Fruit fly (Drosophila melanogaster) whole organism, adult: ENCODE measurements around the gene btz.

Source experiments
- CG1620 ChIP-seq: fragments of 200-800 bp; sonication (Bioruptor generic); optimal IDR thresholded peaks from 2 replicates; lab custom pipeline; 2016; ENCODE audit warnings: missing biosample characterization, missing genetic modification characterization
- CG5204 ChIP-seq: fragments of 200-800 bp; sonication (Bioruptor generic); optimal IDR thresholded peaks from 2 replicates; lab custom pipeline; 2016; ENCODE audit warnings: missing biosample characterization, missing genetic modification characterization
- kay ChIP-seq: fragments of 200-800 bp; sonication (Bioruptor generic); peaks from one replicate; lab custom pipeline; 2016; ENCODE audit warnings: missing biosample characterization, missing genetic modification characterization, borderline replicate concordance
- ovo ChIP-seq: fragments of 200-800 bp; sonication (Bioruptor generic); optimal IDR thresholded peaks from 2 replicates; lab custom pipeline; 2016; ENCODE audit warnings: missing biosample characterization, missing genetic modification characterization
- pad ChIP-seq: fragments of 200-800 bp; sonication (Bioruptor generic); optimal IDR thresholded peaks from 3 replicates; lab custom pipeline; 2017; ENCODE audit warnings: missing biosample characterization, missing genetic modification characterization, mild to moderate bottlenecking, moderate library complexity, missing genetic modification reagents

DNA sequence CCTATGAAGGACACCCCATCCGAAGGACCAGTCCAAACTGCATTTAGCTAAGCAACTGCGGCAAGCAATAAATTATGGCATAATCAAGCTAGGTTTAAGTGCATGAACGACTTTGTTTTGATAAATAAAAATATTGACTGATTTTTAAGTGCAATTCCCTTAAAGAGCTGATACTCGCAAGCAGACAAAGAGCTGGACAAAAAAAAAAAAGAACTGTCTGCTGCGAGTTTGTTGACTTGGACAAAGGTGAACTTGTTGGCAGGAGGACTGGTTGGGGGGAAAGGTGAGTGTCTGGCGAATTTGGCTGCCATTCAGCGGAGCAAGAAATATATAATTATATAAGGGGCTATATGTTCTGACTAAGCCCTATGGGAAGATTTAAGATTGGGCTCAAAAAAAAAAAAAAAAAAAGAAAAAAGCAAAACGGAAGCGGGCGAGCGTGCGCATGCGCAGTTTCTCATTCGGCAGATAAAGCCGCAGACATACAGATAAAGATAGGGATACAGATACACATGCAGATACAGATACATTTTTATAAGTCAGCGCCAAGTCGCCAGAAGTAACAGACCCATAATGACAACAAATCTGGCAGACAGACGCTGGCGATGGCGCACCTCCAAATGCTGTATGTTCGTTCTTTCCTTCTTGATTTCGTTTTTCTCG is 7.4 kb upstream of the btz start:
- TF ChIP-seq CG5204 (GFP tag; lab: Kevin White, UChicago) (no peak), kay (GFP tag; lab: Kevin White, UChicago) (no peak), pad (no peak), CG1620 (GFP tag; lab: Kevin White, UChicago) (no peak), ovo (GFP tag; lab: Kevin White, UChicago) (no peak)
